Worm (Caenorhabditis elegans): ENCODE measurements around the gene C32A9.1.

ce11 chrX:10225845-10226244, 34.1 kb downstream of the C32A9.1 start:
- TF ChIP-seq pha-4 (GFP tag; IDR thresholded peaks at IDR 0.05): no peak
- TF ChIP-seq pha-4 (tag; optimal IDR thresholded peaks at IDR 0.05): no peak
- no peak for TF ChIP-seq aly-2 (tag; optimal IDR thresholded peaks at IDR 0.05)
- no peak for TF ChIP-seq zfp-2 (tag; optimal IDR thresholded peaks at IDR 0.05)
- no peak for TF ChIP-seq lin-15B (tag; optimal IDR thresholded peaks at IDR 0.05)
- no peak for TF ChIP-seq set-16 (GFP tag; IDR thresholded peaks at IDR 0.05)
- TF ChIP-seq Y105C5A.15 (GFP tag; IDR thresholded peaks at IDR 0.05): no peak
- TF ChIP-seq unc-130 (GFP tag; optimal IDR thresholded peaks at IDR 0.05): no peak
- no peak for TF ChIP-seq nhr-10 (tag; optimal IDR thresholded peaks at IDR 0.05)
- no peak for TF ChIP-seq ceh-28 (tag; optimal IDR thresholded peaks at IDR 0.05)
- no peak for TF ChIP-seq ama-1 (optimal IDR thresholded peaks at IDR 0.05)
- TF ChIP-seq egl-27 (tag; optimal IDR thresholded peaks at IDR 0.05): no peak
- no peak for TF ChIP-seq tra-1 (GFP tag; IDR thresholded peaks at IDR 0.05)

All from whole organism, L4 larva.